Worm (Caenorhabditis elegans): ENCODE results near the gene F28B12.6.

ce11 chrII:5921620-5922019, 19.0 kb upstream of the F28B12.6 start, which contains the start of gene vrk-1:
- TF ChIP-seq flt-1 (GFP tag; IDR thresholded peaks at IDR 0.05) (no peak), ztf-29 (GFP tag; IDR thresholded peaks at IDR 0.05) (no peak), ref-1 (GFP tag; conservative IDR thresholded peaks at IDR 0.05) (no peak), ztf-23 (GFP tag; IDR thresholded peaks at IDR 0.05) (no peak), cog-1 (tag; optimal IDR thresholded peaks at IDR 0.05) (no peak)

Measured in whole organism, midembryonic.